Worm (Caenorhabditis elegans): ENCODE data around the gene sri-63.

The sri-63 gene

ce11 chrII:3299457-3299856 lies 12.3 kb downstream of the sri-63 start, which contains the start of gene btb-22:
TSS of gene btb-22 (plus strand) at chrII:3299757.
- TF ChIP-seq M03D4.4 (tag; optimal IDR thresholded peaks at IDR 0.05) (no peak), ces-1 (GFP tag; optimal IDR thresholded peaks at IDR 0.05) (no peak), elt-1 (tag; optimal IDR thresholded peaks at IDR 0.05; ENCODE audit: borderline replicate concordance, insufficient read depth) (no peak), blmp-1 (tag; optimal IDR thresholded peaks at IDR 0.05) (no peak), elt-3 (tag; optimal IDR thresholded peaks at IDR 0.05) (no peak), tbx-8 (GFP tag; optimal IDR thresholded peaks at IDR 0.05) (no peak), unc-39 (tag; optimal IDR thresholded peaks at IDR 0.05) (no peak)

- TF ChIP-seq bed-3 (GFP tag; optimal IDR thresholded peaks at IDR 0.05) (no peak), pha-4 (tag; optimal IDR thresholded peaks at IDR 0.05) (peak; percentile 21), cnd-1 (tag; optimal IDR thresholded peaks at IDR 0.05) (no peak), ces-1 (GFP tag; optimal IDR thresholded peaks at IDR 0.05) (peak; percentile 45), lin-13 (tag; optimal IDR thresholded peaks at IDR 0.05) (no peak), ztf-11 (tag; optimal IDR thresholded peaks at IDR 0.05) (no peak)
Measured at ce11 chrII:3303582-3303981, 16.4 kb downstream of the sri-63 start.

- TF ChIP-seq lin-32 (GFP tag; optimal IDR thresholded peaks at IDR 0.05) (peak; percentile 44), zip-8 (tag; optimal IDR thresholded peaks at IDR 0.05) (peak; percentile 80), cnd-1 (tag; optimal IDR thresholded peaks at IDR 0.05) (peak; percentile 60)
Measured at ce11 chrII:3309963-3310362, 22.8 kb downstream of the sri-63 start.

- TF ChIP-seq hlh-1 (tag; optimal IDR thresholded peaks at IDR 0.05) (peak; percentile 72), nhr-28 (tag; optimal IDR thresholded peaks at IDR 0.05) (no peak), unc-120 (tag; optimal IDR thresholded peaks at IDR 0.05; ENCODE audit: poor library complexity, severe bottlenecking) (peak; percentile 4)
Measured at ce11 chrII:3310957-3311657, 23.9 kb downstream of the sri-63 start.

- TF ChIP-seq lin-13 (tag; optimal IDR thresholded peaks at IDR 0.05) (no peak), lsy-2 (tag; optimal IDR thresholded peaks at IDR 0.05) (no peak), ceh-83 (GFP tag; optimal IDR thresholded peaks at IDR 0.05) (no peak), lin-32 (GFP tag; optimal IDR thresholded peaks at IDR 0.05) (no peak), nhr-237 (tag; optimal IDR thresholded peaks at IDR 0.05) (no peak), unc-62 (GFP tag; optimal IDR thresholded peaks at IDR 0.05) (no peak), ztf-11 (tag; optimal IDR thresholded peaks at IDR 0.05) (no peak), sem-2 (GFP tag; optimal IDR thresholded peaks at IDR 0.05) (no peak), nhr-12 (tag; optimal IDR thresholded peaks at IDR 0.05) (no peak), zip-8 (tag; optimal IDR thresholded peaks at IDR 0.05) (no peak), M03D4.4 (tag; optimal IDR thresholded peaks at IDR 0.05) (no peak), mls-2 (tag; optimal IDR thresholded peaks at IDR 0.05) (no peak), snpc-4 (tag; optimal IDR thresholded peaks at IDR 0.05) (no peak), drap-1 (GFP tag; optimal IDR thresholded peaks at IDR 0.05) (no peak), ceh-39 (tag; optimal IDR thresholded peaks at IDR 0.05) (no peak), ham-2 (GFP tag; optimal IDR thresholded peaks at IDR 0.05) (no peak)
Measured at ce11 chrII:3313442-3313841, 26.3 kb downstream of the sri-63 start, which contains the start of gene F39E9.6. TSS of gene F39E9.6 (minus strand) at chrII:3313542.

ce11 chrII:3318839-3319238 lies 31.7 kb downstream of the sri-63 start:
- TF ChIP-seq mls-2 (tag; optimal IDR thresholded peaks at IDR 0.05) (no peak), blmp-1 (tag; optimal IDR thresholded peaks at IDR 0.05) (no peak), tbx-8 (GFP tag; optimal IDR thresholded peaks at IDR 0.05) (no peak)

ce11 chrII:3322257-3322656 lies 35.1 kb downstream of the sri-63 start, which contains the start of gene Y46D2A.1:
TSS of gene Y46D2A.1 (plus strand) at chrII:3322557.
- TF ChIP-seq unc-62 (GFP tag; optimal IDR thresholded peaks at IDR 0.05) (no peak), ztf-11 (tag; optimal IDR thresholded peaks at IDR 0.05) (no peak), lin-32 (GFP tag; optimal IDR thresholded peaks at IDR 0.05) (no peak), lsy-2 (tag; optimal IDR thresholded peaks at IDR 0.05) (no peak), ceh-43 (GFP tag; optimal IDR thresholded peaks at IDR 0.05) (no peak), nhr-237 (tag; optimal IDR thresholded peaks at IDR 0.05) (no peak)
